Fruit fly (Drosophila melanogaster): ENCODE results near the gene RpL3.

Gene RpL3

DNA sequence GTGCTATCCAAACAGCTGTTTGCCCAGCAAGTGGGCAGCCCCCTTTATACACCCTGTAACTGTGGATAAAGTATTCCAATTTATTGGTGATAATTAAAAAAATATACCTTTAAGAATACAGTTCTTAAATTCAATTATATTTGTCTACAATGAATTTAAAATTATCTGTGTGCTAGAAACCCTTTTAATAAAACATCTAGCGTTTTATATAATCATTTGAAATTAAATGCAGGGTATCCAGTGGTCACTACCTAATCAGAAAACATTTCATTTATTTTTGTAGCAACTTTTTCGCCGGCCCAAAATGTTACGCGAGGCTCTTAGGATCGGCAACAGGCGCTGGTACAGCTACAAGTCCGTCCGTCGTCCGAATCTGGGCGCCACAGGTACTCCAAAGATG, 4.8 kb downstream of the RpL3 start, which contains the start of gene CG17726 (continued):
- TF ChIP-seq sc (optimal IDR thresholded peaks at IDR 0.05): no peak
- peak; percentile 92 for TF ChIP-seq sc (GFP tag; optimal IDR thresholded peaks at IDR 0.05)
- TF ChIP-seq onecut (GFP tag; IDR thresholded peaks at IDR 0.05): peak; percentile 95
- peak; percentile 96 for TF ChIP-seq Nf-YA (GFP tag; IDR thresholded peaks at IDR 0.05)
- no peak for TF ChIP-seq mld (GFP tag; IDR thresholded peaks at IDR 0.05; ENCODE audit: partially characterized antibody)
- TF ChIP-seq CG12236 (GFP tag; optimal IDR thresholded peaks at IDR 0.05): peak; percentile 91
- peak; percentile 97 for TF ChIP-seq CG8765 (GFP tag; IDR thresholded peaks at IDR 0.05)
- TF ChIP-seq Dbx (GFP tag; IDR thresholded peaks at IDR 0.05): peak; percentile 98
- peak; percentile 96 for TF ChIP-seq run (tag; optimal IDR thresholded peaks at IDR 0.05)
- TF ChIP-seq sens-2 (GFP tag; IDR thresholded peaks at IDR 0.05): peak; percentile 97
- peak; percentile 67 for TF ChIP-seq CG33213 (GFP tag; optimal IDR thresholded peaks at IDR 0.05)
- no peak for TF ChIP-seq D (optimal IDR thresholded peaks at IDR 0.05)
- peak; percentile 89 for TF ChIP-seq D (GFP tag; optimal IDR thresholded peaks at IDR 0.05)
- TF ChIP-seq dysf (GFP tag; IDR thresholded peaks at IDR 0.05): peak; percentile 98
- TF ChIP-seq Side (GFP tag; optimal IDR thresholded peaks at IDR 0.05): peak; percentile 86
- TF ChIP-seq danr (GFP tag; IDR thresholded peaks at IDR 0.05): peak; percentile 93
- peak; percentile 93 for TF ChIP-seq Bteb2 (GFP tag; optimal IDR thresholded peaks at IDR 0.05)
- TF ChIP-seq eve (GFP tag; optimal IDR thresholded peaks at IDR 0.05): peak in 1 of 2 experiments; percentile 48
- TF ChIP-seq CG17328 (GFP tag; IDR thresholded peaks at IDR 0.05): peak; percentile 99
- peak; percentile 91 to 98 for TF ChIP-seq Hr51 (GFP tag; optimal IDR thresholded peaks at IDR 0.05)
- peak; percentile 91 for TF ChIP-seq Atf-2 (GFP tag; optimal IDR thresholded peaks at IDR 0.05)
- peak; percentile 96 for TF ChIP-seq CrebB (tag; optimal IDR thresholded peaks at IDR 0.05)
- no peak for TF ChIP-seq corto (GFP tag; optimal IDR thresholded peaks at IDR 0.05)
- peak; percentile 81 for TF ChIP-seq mirr (GFP tag; optimal IDR thresholded peaks at IDR 0.05)
- peak; percentile 98 for TF ChIP-seq Ptx1 (GFP tag; IDR thresholded peaks at IDR 0.05)
- TF ChIP-seq az2 (GFP tag; optimal IDR thresholded peaks at IDR 0.05): peak; percentile 98
- peak; percentile 88 for TF ChIP-seq GATAe (GFP tag; conservative IDR thresholded peaks at IDR 0.05)
- TF ChIP-seq odd (GFP tag; optimal IDR thresholded peaks at IDR 0.05): peak; percentile 94
- peak; percentile 86 for TF ChIP-seq Lhr (GFP tag; optimal IDR thresholded peaks at IDR 0.05)
- TF ChIP-seq fd3F (GFP tag; optimal IDR thresholded peaks at IDR 0.05): peak; percentile 97
- TF ChIP-seq CG11696 (GFP tag; IDR thresholded peaks at IDR 0.05): peak; percentile 94
- peak; percentile 91 to 97 for TF ChIP-seq dpn (GFP tag; optimal IDR thresholded peaks at IDR 0.05)
- peak; percentile 98 for TF ChIP-seq zen (tag; optimal IDR thresholded peaks at IDR 0.05)
- TF ChIP-seq dm (GFP tag; optimal IDR thresholded peaks at IDR 0.05): peak; percentile 79
- TF ChIP-seq CG6791 (GFP tag; IDR thresholded peaks at IDR 0.05; ENCODE audit: partially characterized antibody): no peak
- peak; percentile 99 for TF ChIP-seq ap (GFP tag; IDR thresholded peaks at IDR 0.05)
- no peak for TF ChIP-seq exex (tag; optimal IDR thresholded peaks at IDR 0.05)
- peak; percentile 55 for TF ChIP-seq CG4328 (GFP tag; optimal IDR thresholded peaks at IDR 0.05)
- TF ChIP-seq Fer3 (tag; optimal IDR thresholded peaks at IDR 0.05): peak; percentile 98
- TF ChIP-seq CG9609 (GFP tag; optimal IDR thresholded peaks at IDR 0.05): peak; percentile 86
- TF ChIP-seq cad (GFP tag; optimal IDR thresholded peaks at IDR 0.05): no peak
- peak; percentile 79 for TF ChIP-seq jumu (GFP tag; optimal IDR thresholded peaks at IDR 0.05)
- TF ChIP-seq zf30C (GFP tag; optimal IDR thresholded peaks at IDR 0.05): no peak
- TF ChIP-seq CG7786 (GFP tag; optimal IDR thresholded peaks at IDR 0.05): peak; percentile 87
- peak; percentile 94 for TF ChIP-seq CG4820 (GFP tag; optimal IDR thresholded peaks at IDR 0.05)
- TF ChIP-seq CG12659 (GFP tag; optimal IDR thresholded peaks at IDR 0.05): peak; percentile 98
- peak; percentile 91 for TF ChIP-seq CG30431 (GFP tag; optimal IDR thresholded peaks at IDR 0.05)
- peak; percentile 91 for TF ChIP-seq Usf (GFP tag; optimal IDR thresholded peaks at IDR 0.05)
- TF ChIP-seq Taf1 (GFP tag; IDR thresholded peaks at IDR 0.05): peak; percentile 94
- peak; percentile 99 for TF ChIP-seq gsb-n (tag; optimal IDR thresholded peaks at IDR 0.05)
- TF ChIP-seq Dek (tag; optimal IDR thresholded peaks at IDR 0.05): peak; percentile 97
- peak; percentile 98 for TF ChIP-seq E2f1 (GFP tag; IDR thresholded peaks at IDR 0.05)
